Worm (Caenorhabditis elegans): ENCODE data around the gene F32D8.8.

- TF ChIP-seq F57C9.4 (tag; optimal IDR thresholded peaks at IDR 0.05) (no peak), mcd-1 (GFP tag; IDR thresholded peaks at IDR 0.05) (no peak), ztf-22 (GFP tag; optimal IDR thresholded peaks at IDR 0.05) (no peak), unc-62 (GFP tag; optimal IDR thresholded peaks at IDR 0.05) (no peak), unc-130 (GFP tag; optimal IDR thresholded peaks at IDR 0.05) (no peak), fkh-3 (tag; optimal IDR thresholded peaks at IDR 0.05) (no peak), akir-1 (GFP tag; optimal IDR thresholded peaks at IDR 0.05) (no peak)
These were observed 40.0 kb downstream of the F32D8.8 start for ce11 chrV:10862457-10863097.
